Fruit fly (Drosophila melanogaster): ENCODE data around the gene CG15155.

Gene CG15155

DNA sequence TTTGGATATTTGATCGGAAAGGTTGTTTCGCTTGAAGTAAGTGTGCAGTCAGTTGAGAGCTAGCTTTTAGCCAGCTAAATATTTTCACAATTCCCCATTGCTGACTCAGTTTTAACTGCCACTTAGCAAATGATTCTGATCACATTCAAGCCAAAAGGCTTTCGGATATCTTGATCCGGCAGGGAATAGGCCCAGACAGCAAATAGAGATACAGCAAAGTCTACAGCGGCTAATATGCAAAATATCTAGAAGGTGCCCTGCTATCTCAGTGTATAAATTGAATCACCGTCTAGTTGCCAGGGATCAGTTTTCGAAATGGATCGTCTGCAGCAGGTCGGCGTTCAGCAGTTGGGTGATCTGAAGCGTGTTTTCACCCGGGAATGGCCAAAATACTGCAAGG is at the start of gene CG15155:
Gene CG15155, plus strand, starts transcription at position 301 of the 400 bp plus-strand sequence.
- no peak for TF ChIP-seq CG7045 (GFP tag; optimal IDR thresholded peaks at IDR 0.05)
- TF ChIP-seq Crg-1 (GFP tag; optimal IDR thresholded peaks at IDR 0.05), result no peak
- TF ChIP-seq ovo (GFP tag; optimal IDR thresholded peaks at IDR 0.05), result no peak
- TF ChIP-seq cic (GFP tag; optimal IDR thresholded peaks at IDR 0.05), result no peak
- TF ChIP-seq Hr96 (GFP tag; optimal IDR thresholded peaks at IDR 0.05), result no peak
- no peak for TF ChIP-seq CG12768 (GFP tag; optimal IDR thresholded peaks at IDR 0.05)
- no peak for TF ChIP-seq pad (GFP tag; optimal IDR thresholded peaks at IDR 0.05)
- no peak for TF ChIP-seq CG1620 (GFP tag; optimal IDR thresholded peaks at IDR 0.05)
- no peak for TF ChIP-seq toe (GFP tag; optimal IDR thresholded peaks at IDR 0.05)
- TF ChIP-seq CG7101 (tag; optimal IDR thresholded peaks at IDR 0.05), result no peak
- TF ChIP-seq CG14711 (tag; optimal IDR thresholded peaks at IDR 0.05), result no peak
- TF ChIP-seq bab1 (GFP tag; optimal IDR thresholded peaks at IDR 0.05), result no peak
- no peak for TF ChIP-seq CG33017 (tag; optimal IDR thresholded peaks at IDR 0.05)
- no peak for TF ChIP-seq CG5204 (GFP tag; optimal IDR thresholded peaks at IDR 0.05)
- TF ChIP-seq cnc (optimal IDR thresholded peaks at IDR 0.05), result no peak

DNA sequence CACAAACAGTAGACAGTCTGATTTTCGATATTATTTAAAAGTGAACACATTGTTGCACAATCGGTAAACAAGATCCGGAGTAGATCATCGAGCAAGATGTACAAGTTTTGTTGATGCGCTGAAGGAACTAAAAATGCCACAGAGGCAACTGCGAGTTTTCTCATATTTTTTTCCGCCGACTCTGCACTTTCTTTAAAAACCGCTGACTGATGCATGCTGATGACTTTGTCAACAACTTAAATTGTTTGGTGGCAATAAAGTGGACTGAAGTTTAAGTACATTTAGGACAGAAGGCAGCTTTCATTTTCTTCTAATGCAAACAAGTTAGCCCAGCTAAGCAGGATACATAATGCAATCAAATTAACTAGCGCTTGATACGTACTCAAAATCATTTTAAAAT is 42.2 kb upstream of the CG15155 start:
- TF ChIP-seq Clk (GFP tag; optimal IDR thresholded peaks at IDR 0.05) (no peak), Hr96 (GFP tag; optimal IDR thresholded peaks at IDR 0.05) (no peak), tj (GFP tag; optimal IDR thresholded peaks at IDR 0.05) (peak; percentile 94)

DNA sequence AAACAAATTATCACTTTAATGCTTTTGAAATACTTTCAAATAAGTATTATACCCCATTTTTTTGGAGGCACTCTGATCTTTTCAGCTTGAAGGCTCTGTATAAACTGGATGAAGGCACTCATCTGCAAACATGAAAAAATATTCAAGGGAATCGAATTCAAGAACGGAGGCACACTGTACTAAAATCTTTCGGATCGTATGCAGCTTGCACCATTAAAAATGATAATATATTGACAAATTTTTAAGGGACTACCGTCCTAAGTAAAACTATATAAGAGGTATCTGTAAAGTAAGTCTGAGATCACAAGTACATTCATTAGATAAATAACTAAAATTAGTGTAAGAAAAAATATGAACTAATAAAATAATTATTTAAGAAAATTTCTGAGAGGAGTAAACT is 41.6 kb upstream of the CG15155 start, which contains the start of gene CG44476:
Gene CG44476, minus strand, starts transcription at position 101 of the 400 bp plus-strand sequence.
- TF ChIP-seq CG7101 (tag; optimal IDR thresholded peaks at IDR 0.05) (peak; percentile 31), kay (GFP tag; ENCODE audit: borderline replicate concordance) (no peak), CG7045 (GFP tag; optimal IDR thresholded peaks at IDR 0.05) (no peak), cic (GFP tag; optimal IDR thresholded peaks at IDR 0.05) (no peak), CG33017 (tag; optimal IDR thresholded peaks at IDR 0.05) (no peak)

DNA sequence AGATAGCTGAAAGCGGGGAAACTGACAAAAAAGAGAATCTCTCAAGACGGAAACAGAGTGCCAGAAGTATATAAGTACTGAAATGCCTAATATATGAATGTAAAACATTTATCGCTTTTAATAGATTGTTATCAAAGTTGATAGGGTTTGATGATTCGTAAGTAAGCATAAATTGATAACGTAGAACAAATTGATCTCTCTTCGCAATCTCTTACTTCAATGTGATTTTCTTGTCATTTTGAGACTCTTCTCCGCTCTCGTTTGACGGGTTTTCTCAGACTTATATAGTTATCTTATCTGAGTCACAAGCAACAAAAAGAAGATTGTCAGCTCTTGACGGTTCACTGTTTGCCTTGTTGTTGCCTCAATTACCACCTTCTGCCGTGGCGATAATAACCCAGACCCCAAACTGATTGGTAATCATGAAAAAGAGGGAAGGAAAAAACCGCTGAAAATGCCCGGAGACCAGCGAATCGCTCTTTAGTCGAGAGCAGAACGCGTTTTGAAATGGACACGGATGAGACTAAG is 40.4 kb upstream of the CG15155 start, which contains the start of gene CG15152:
Gene CG15152, plus strand, starts transcription at position 372 of the 528 bp plus-strand sequence.
- TF ChIP-seq Clk (GFP tag; optimal IDR thresholded peaks at IDR 0.05), result no peak
- TF ChIP-seq cic (GFP tag; optimal IDR thresholded peaks at IDR 0.05), result peak; percentile 41
- no peak for TF ChIP-seq ovo (GFP tag; optimal IDR thresholded peaks at IDR 0.05)
- TF ChIP-seq CG33017 (tag; optimal IDR thresholded peaks at IDR 0.05), result no peak
- no peak for TF ChIP-seq Hr96 (GFP tag; optimal IDR thresholded peaks at IDR 0.05)

DNA sequence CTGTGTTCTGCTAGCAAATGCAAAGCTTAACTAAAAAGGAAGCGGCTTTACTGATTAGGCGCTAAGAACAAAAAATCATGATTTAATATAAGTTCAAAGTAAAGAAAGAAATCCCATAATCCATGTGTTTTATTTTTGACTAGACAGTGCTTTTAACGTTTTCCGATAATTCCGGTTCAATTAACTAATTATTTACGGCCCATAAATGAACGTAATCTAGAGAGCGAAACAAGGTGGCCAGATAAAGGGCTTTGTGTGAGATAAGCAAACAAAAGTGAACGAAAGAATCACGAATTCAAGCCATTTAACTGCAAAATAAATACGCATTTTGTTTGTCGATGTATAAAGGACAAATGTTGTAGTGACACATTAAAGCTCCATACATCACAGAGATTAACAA is 39.5 kb upstream of the CG15155 start:
- no peak for TF ChIP-seq CG7101 (tag; optimal IDR thresholded peaks at IDR 0.05)
- TF ChIP-seq kay (GFP tag; ENCODE audit: borderline replicate concordance), result peak; percentile 45
- peak; percentile 23 for TF ChIP-seq cic (GFP tag; optimal IDR thresholded peaks at IDR 0.05)

DNA sequence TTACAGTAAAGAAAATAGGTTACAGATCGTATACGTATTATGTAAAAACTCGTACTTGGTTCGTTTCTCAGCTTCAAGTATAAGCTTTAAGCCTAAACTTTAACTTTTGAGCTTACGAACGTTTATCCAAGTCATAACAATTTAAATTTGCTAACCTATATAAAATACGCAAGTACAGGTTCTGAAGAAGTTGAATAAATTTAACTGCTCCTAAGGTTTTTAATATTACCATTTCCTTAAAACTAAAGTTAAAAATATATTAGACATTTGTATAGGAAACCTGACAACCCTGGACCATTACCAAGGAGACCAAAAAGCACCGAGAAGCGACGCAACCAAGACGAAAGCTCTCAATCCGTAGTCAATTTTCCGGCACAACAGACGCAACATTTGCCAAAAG is 35.0 kb upstream of the CG15155 start, which contains the start of gene CG5758:
Gene CG5758, plus strand, starts transcription at position 353 of the 400 bp plus-strand sequence.
- peak; percentile 24 for TF ChIP-seq CG1620 (GFP tag; optimal IDR thresholded peaks at IDR 0.05)
- TF ChIP-seq CG7101 (tag; optimal IDR thresholded peaks at IDR 0.05), result peak; percentile 40
- no peak for TF ChIP-seq Clk (GFP tag; optimal IDR thresholded peaks at IDR 0.05)
- TF ChIP-seq CG7045 (GFP tag; optimal IDR thresholded peaks at IDR 0.05), result no peak
- TF ChIP-seq CG33017 (tag; optimal IDR thresholded peaks at IDR 0.05), result peak; percentile 29
- TF ChIP-seq Hr96 (GFP tag; optimal IDR thresholded peaks at IDR 0.05), result no peak
- peak; percentile 95 for TF ChIP-seq CG14711 (tag; optimal IDR thresholded peaks at IDR 0.05)
- no peak for TF ChIP-seq CG12768 (GFP tag; optimal IDR thresholded peaks at IDR 0.05)
- TF ChIP-seq CG11617 (GFP tag; optimal IDR thresholded peaks at IDR 0.05), result peak; percentile 33
- TF ChIP-seq tj (GFP tag; optimal IDR thresholded peaks at IDR 0.05), result peak; percentile 6
- TF ChIP-seq bab1 (GFP tag; optimal IDR thresholded peaks at IDR 0.05), result peak; percentile 61
- TF ChIP-seq ovo (GFP tag; optimal IDR thresholded peaks at IDR 0.05), result no peak
- TF ChIP-seq Crg-1 (GFP tag; optimal IDR thresholded peaks at IDR 0.05), result no peak
- no peak for TF ChIP-seq toe (GFP tag; optimal IDR thresholded peaks at IDR 0.05)
- no peak for TF ChIP-seq cic (GFP tag; optimal IDR thresholded peaks at IDR 0.05)
- TF ChIP-seq Mnt (GFP tag; optimal IDR thresholded peaks at IDR 0.05), result no peak
- TF ChIP-seq cnc (optimal IDR thresholded peaks at IDR 0.05), result no peak
- TF ChIP-seq CG5204 (GFP tag; optimal IDR thresholded peaks at IDR 0.05), result peak; percentile 23
- TF ChIP-seq pad (GFP tag; optimal IDR thresholded peaks at IDR 0.05), result no peak
- no peak for TF ChIP-seq kay (GFP tag; ENCODE audit: borderline replicate concordance)

DNA sequence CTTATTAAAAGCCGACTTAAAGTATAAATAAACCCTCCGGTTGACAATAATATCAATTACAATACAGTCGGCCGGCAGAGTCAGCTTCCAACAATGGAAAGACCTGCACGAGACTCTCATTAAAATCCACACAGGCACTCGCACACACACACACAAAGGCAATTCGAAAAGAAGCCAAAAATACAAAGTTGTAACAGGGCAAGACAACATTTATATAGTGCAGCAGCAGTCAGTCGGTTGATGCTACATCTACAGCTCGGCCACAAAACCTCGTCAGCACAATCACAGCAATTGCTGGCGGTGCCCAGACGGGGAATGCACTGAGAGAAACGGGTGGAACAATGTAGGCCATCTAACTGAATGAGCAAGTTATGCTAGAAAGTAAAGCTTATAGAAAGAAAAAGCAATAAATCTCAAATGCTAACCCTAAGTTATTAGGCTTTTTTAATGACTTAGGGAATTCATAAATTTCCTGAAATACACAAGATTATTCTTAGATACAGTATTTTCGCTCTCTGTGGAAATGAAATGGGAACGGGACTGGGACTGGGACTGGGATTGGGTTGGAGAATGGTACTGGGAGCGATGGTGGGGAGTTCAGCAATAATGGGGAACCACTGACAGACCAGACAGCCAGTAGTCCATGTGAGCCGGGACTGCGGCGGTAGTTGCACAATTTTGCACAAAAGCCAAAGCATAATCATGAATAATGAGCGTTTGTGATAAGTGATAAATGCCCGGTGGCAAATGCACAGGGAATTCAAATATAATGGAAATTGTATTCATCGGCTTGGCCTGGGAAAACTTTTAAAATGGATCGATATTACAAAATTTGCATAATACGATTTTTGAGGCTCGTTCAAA is 33.1 kb upstream of the CG15155 start:
- TF ChIP-seq pad (GFP tag; optimal IDR thresholded peaks at IDR 0.05) (peak; percentile 58), Mnt (GFP tag; optimal IDR thresholded peaks at IDR 0.05) (no peak), CG14711 (tag; optimal IDR thresholded peaks at IDR 0.05) (peak; percentile 37), ovo (GFP tag; optimal IDR thresholded peaks at IDR 0.05) (no peak), bab1 (GFP tag; optimal IDR thresholded peaks at IDR 0.05) (peak; percentile 24), tj (GFP tag; optimal IDR thresholded peaks at IDR 0.05) (peak; percentile 91), cic (GFP tag; optimal IDR thresholded peaks at IDR 0.05) (no peak), kay (GFP tag; ENCODE audit: borderline replicate concordance) (no peak), Clk (GFP tag; optimal IDR thresholded peaks at IDR 0.05) (no peak), Hr96 (GFP tag; optimal IDR thresholded peaks at IDR 0.05) (peak; percentile 67), Crg-1 (GFP tag; optimal IDR thresholded peaks at IDR 0.05) (no peak), CG33017 (tag; optimal IDR thresholded peaks at IDR 0.05) (no peak), CG7101 (tag; optimal IDR thresholded peaks at IDR 0.05) (peak; percentile 42), CG5204 (GFP tag; optimal IDR thresholded peaks at IDR 0.05) (peak; percentile 39), cnc (optimal IDR thresholded peaks at IDR 0.05) (no peak), CG1620 (GFP tag; optimal IDR thresholded peaks at IDR 0.05) (no peak), CG7045 (GFP tag; optimal IDR thresholded peaks at IDR 0.05) (peak; percentile 55), toe (GFP tag; optimal IDR thresholded peaks at IDR 0.05) (peak; percentile 36), CG12768 (GFP tag; optimal IDR thresholded peaks at IDR 0.05) (peak; percentile 46), CG11617 (GFP tag; optimal IDR thresholded peaks at IDR 0.05) (peak; percentile 54)

Data from whole organism, adult.